Worm (Caenorhabditis elegans) whole organism, early embryonic: ENCODE results near the gene aps-2.

Source experiments
- B0310.2 ChIP-seq: sonication (generic microtip); optimal IDR thresholded peaks from 2 replicates; lab custom pipeline; 2016; ENCODE audit warnings: mild to moderate bottlenecking, missing genetic modification characterization, missing compliant biosample characterization
- aly-1 ChIP-seq: sonication (generic microtip); optimal IDR thresholded peaks from 2 replicates; lab custom pipeline; 2016; ENCODE audit warnings: missing genetic modification characterization, missing compliant biosample characterization
- ama-1 ChIP-seq: fragments of 150-350 bp; optimal IDR thresholded peaks from 2 replicates; lab custom pipeline; 2014
- ceh-13 ChIP-seq: fragments of 200-800 bp; sonication (Bioruptor generic); optimal IDR thresholded peaks from 2 replicates; lab custom pipeline; 2018; ENCODE audit warnings: mild to moderate bottlenecking, missing genetic modification characterization, missing compliant biosample characterization
- ceh-36 ChIP-seq: sonication (generic microtip); optimal IDR thresholded peaks from 2 replicates; lab custom pipeline; 2016; ENCODE audit warnings: missing genetic modification characterization, inconsistent platforms, missing compliant biosample characterization
- flt-1 ChIP-seq: fragments of 200-800 bp; sonication (Bioruptor generic); IDR thresholded peaks from 2 replicates; pipeline ENCODE4 v1.3.6; 2022; ENCODE audit warnings: missing genetic modification characterization, missing compliant biosample characterization
- hmbx-1 ChIP-seq: sonication (generic microtip); optimal IDR thresholded peaks from 2 replicates; lab custom pipeline; 2016; ENCODE audit warnings: mild to moderate bottlenecking, missing genetic modification characterization, missing compliant biosample characterization
- hmg-4 ChIP-seq: fragments of 200-800 bp; sonication (Bioruptor generic); optimal IDR thresholded peaks from 2 replicates; lab custom pipeline; 2018; ENCODE audit warnings: mild to moderate bottlenecking, missing genetic modification characterization, missing compliant biosample characterization
- scrt-1 ChIP-seq: fragments of 200-800 bp; sonication (Bioruptor generic); IDR thresholded peaks from 2 replicates; pipeline ENCODE4 v1.3.6; 2022; ENCODE audit warnings: missing genetic modification characterization, missing compliant biosample characterization
- tbx-11 ChIP-seq: fragments of 200-800 bp; sonication (Bioruptor generic); IDR thresholded peaks from 2 replicates; pipeline ENCODE4 v1.3.6; 2022; ENCODE audit warnings: missing genetic modification characterization, missing compliant biosample characterization
- tbx-37 ChIP-seq: fragments of 200-800 bp; sonication (Bioruptor generic); conservative IDR thresholded peaks from 2 replicates; pipeline ENCODE4 v1.3.6; 2022; ENCODE audit warnings: missing genetic modification reagents, missing genetic modification characterization, missing compliant biosample characterization

DNA sequence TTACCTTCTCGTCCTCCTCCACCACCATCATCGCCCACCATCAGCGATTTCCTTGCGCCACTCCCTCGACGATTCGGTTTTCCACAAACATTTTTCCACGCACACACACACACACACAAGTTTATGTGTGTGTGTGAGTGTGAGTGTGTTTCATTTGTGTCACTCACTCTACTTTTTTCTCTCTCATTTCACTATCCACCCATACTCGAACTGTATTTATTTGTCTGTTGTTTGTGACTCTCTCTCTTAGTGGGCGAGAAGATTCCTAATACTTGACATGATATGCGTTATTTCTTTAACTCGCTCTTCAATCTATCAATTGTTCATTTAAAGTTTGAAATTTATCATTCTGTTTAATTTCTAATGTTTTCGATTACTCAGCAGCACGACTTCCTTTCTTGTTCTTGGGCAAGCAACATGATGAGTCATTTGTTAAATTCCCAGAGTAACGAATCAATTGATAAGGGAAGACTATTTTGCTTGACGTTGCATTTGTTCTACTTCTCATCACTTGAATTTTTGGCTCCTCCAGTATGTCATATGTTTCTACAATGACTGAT is 49.1 kb downstream of the aps-2 start:
- TF ChIP-seq ama-1 (lab: Kevin White, UChicago) (no peak), B0310.2 (tag; lab: Kevin White, UChicago) (no peak), hmbx-1 (tag; lab: Kevin White, UChicago) (no peak), flt-1 (no peak), scrt-1 (GFP tag; lab: Robert Waterston, UW) (no peak), tbx-37 (GFP tag; lab: Robert Waterston, UW) (no peak), ceh-36 (tag; lab: Kevin White, UChicago) (no peak), tbx-11 (no peak), hmg-4 (GFP tag; lab: Kevin White, UChicago) (no peak), ceh-13 (GFP tag; lab: Kevin White, UChicago) (no peak), aly-1 (no peak)
